Worm (Caenorhabditis elegans) whole organism, L4 larva: ENCODE results near the gene swp-1.

Experiments
- D1046.2 ChIP-seq: fragments of 200-800 bp; sonication (Bioruptor generic); IDR thresholded peaks from 2 replicates; pipeline ENCODE4 v1.3.6; 2022; ENCODE audit warnings: missing genetic modification characterization, missing compliant biosample characterization
- F49E8.2 ChIP-seq: sonication (generic microtip); optimal IDR thresholded peaks from 2 replicates; lab custom pipeline; 2016; ENCODE audit warnings: missing compliant biosample characterization, mild to moderate bottlenecking, missing genetic modification characterization, borderline replicate concordance
- T20F7.1 ChIP-seq: fragments of 200-800 bp; sonication (Bioruptor generic); optimal IDR thresholded peaks from 2 replicates; lab custom pipeline; 2018; ENCODE audit warnings: mild to moderate bottlenecking, missing genetic modification characterization, missing compliant biosample characterization
- T26A8.4 ChIP-seq: fragments of 200-800 bp; sonication (Bioruptor generic); IDR thresholded peaks from 2 replicates; pipeline ENCODE4 v1.3.6; 2022; ENCODE audit warnings: missing genetic modification characterization, missing compliant biosample characterization
- Y105C5A.15 ChIP-seq: fragments of 200-800 bp; sonication (Bioruptor generic); IDR thresholded peaks from 2 replicates; pipeline ENCODE4 v1.3.6; 2022; ENCODE audit warnings: missing genetic modification characterization, missing compliant biosample characterization
- Y75B8A.6 ChIP-seq: fragments of 200-800 bp; sonication (Bioruptor generic); IDR thresholded peaks from 2 replicates; pipeline ENCODE4 v1.3.6; 2022; ENCODE audit warnings: missing genetic modification reagents, missing genetic modification characterization, missing compliant biosample characterization
- ZK337.2 ChIP-seq: fragments of 200-800 bp; sonication (Bioruptor generic); IDR thresholded peaks from 2 replicates; pipeline ENCODE4 v1.3.6; 2022; ENCODE audit warnings: missing genetic modification reagents, missing genetic modification characterization, missing compliant biosample characterization
- ZK546.5 ChIP-seq, 2 experiments: sonication (generic microtip); optimal IDR thresholded peaks; 2 replicates each; lab custom pipeline; 2017; ENCODE audit warnings: missing biosample characterization in 2 of 2, missing genetic modification characterization in 2 of 2
- aha-1 ChIP-seq: fragments of 150-350 bp; peaks from one replicate; lab custom pipeline; 2014; ENCODE audit warnings: missing biosample characterization, missing genetic modification characterization
- arid-1 ChIP-seq: fragments of 200-800 bp; sonication (Bioruptor generic); conservative IDR thresholded peaks from 2 replicates; pipeline ENCODE4 v1.3.6; 2022; ENCODE audit warnings: missing genetic modification reagents, missing genetic modification characterization, missing compliant biosample characterization
- ceh-20 ChIP-seq: fragments of 200-800 bp; sonication (Bioruptor generic); IDR thresholded peaks from 2 replicates; pipeline ENCODE4 v1.3.6; 2022; ENCODE audit warnings: missing genetic modification reagents, missing genetic modification characterization, missing compliant biosample characterization
- ces-1 ChIP-seq: fragments of 150-350 bp; sonication (generic microtip); optimal IDR thresholded peaks from 4 replicates; lab custom pipeline; 2014; ENCODE audit warnings: missing biosample characterization, missing genetic modification reagents, missing genetic modification characterization
- ctbp-1 ChIP-seq: fragments of 200-800 bp; sonication (Bioruptor generic); IDR thresholded peaks from 2 replicates; pipeline ENCODE4 v1.3.6; 2022; ENCODE audit warnings: missing genetic modification reagents, missing genetic modification characterization, missing compliant biosample characterization
- dmd-8 ChIP-seq: fragments of 200-800 bp; sonication (Bioruptor generic); IDR thresholded peaks from 2 replicates; pipeline ENCODE4 v1.3.6; 2022; ENCODE audit warnings: missing genetic modification characterization, missing compliant biosample characterization
- dve-1 ChIP-seq: sonication (generic microtip); optimal IDR thresholded peaks from 2 replicates; lab custom pipeline; 2017; ENCODE audit warnings: antibody characterized with exemption, mild to moderate bottlenecking, missing genetic modification characterization, missing compliant biosample characterization; ENCODE audit not compliant: insufficient read depth
- hlh-30 ChIP-seq: sonication (generic microtip); optimal IDR thresholded peaks from 2 replicates; lab custom pipeline; 2017; ENCODE audit warnings: antibody characterized with exemption, mild to moderate bottlenecking, missing genetic modification characterization, missing compliant biosample characterization; ENCODE audit not compliant: insufficient read depth
- lim-7 ChIP-seq: fragments of 200-800 bp; sonication (Bioruptor generic); IDR thresholded peaks from 2 replicates; pipeline ENCODE4 v1.3.6; 2022; ENCODE audit warnings: missing genetic modification characterization, missing compliant biosample characterization
- lin-38 ChIP-seq: fragments of 200-800 bp; sonication (Bioruptor generic); IDR thresholded peaks from 2 replicates; pipeline ENCODE4 v1.3.6; 2022; ENCODE audit warnings: missing genetic modification reagents, missing genetic modification characterization, missing compliant biosample characterization
- mxl-3 ChIP-seq: fragments of 200-800 bp; sonication (Bioruptor generic); optimal IDR thresholded peaks from 2 replicates; lab custom pipeline; 2018; ENCODE audit warnings: mild to moderate bottlenecking, missing genetic modification characterization, missing compliant biosample characterization
- nhr-10 ChIP-seq: fragments of 150-350 bp; optimal IDR thresholded peaks from 2 replicates; lab custom pipeline; 2014; ENCODE audit warnings: missing biosample characterization, missing genetic modification characterization
- nhr-28 ChIP-seq: fragments of 150-350 bp; optimal IDR thresholded peaks from 2 replicates; lab custom pipeline; 2014; ENCODE audit warnings: missing biosample characterization, missing genetic modification characterization
- nhr-41 ChIP-seq: fragments of 200-800 bp; sonication (Bioruptor generic); IDR thresholded peaks from 2 replicates; pipeline ENCODE4 v1.3.6; 2022; ENCODE audit warnings: missing genetic modification reagents, missing genetic modification characterization, missing compliant biosample characterization
- nhr-6 ChIP-seq: fragments of 150-350 bp; optimal IDR thresholded peaks from 2 replicates; lab custom pipeline; 2014; ENCODE audit warnings: missing biosample characterization, missing genetic modification characterization
- pha-4 ChIP-seq, 2 experiments: fragments of 150-350 bp in 1 of 2; fragments of 200-800 bp in 1 of 2; sonication (Bioruptor generic) in 1 of 2; IDR thresholded peaks in 1 of 2; optimal IDR thresholded peaks in 1 of 2; 2 replicates each; pipeline versions ENCODE4 v1.3.6 to Lab custom; 2014 to 2022; ENCODE audit warnings: missing genetic modification characterization in 2 of 2, missing genetic modification reagents in 2 of 2, missing biosample characterization in 1 of 2, missing compliant biosample characterization in 1 of 2
- php-3 ChIP-seq: fragments of 200-800 bp; sonication (Bioruptor generic); IDR thresholded peaks from 2 replicates; pipeline ENCODE4 v1.3.6; 2022; ENCODE audit warnings: missing genetic modification reagents, missing genetic modification characterization, missing compliant biosample characterization
- rbr-2 ChIP-seq: sonication (generic microtip); optimal IDR thresholded peaks from 2 replicates; lab custom pipeline; 2016; ENCODE audit warnings: missing genotype, missing genetic modification characterization, missing compliant biosample characterization
- sdz-12 ChIP-seq: fragments of 200-800 bp; sonication (Bioruptor generic); optimal IDR thresholded peaks from 2 replicates; lab custom pipeline; 2018; ENCODE audit warnings: mild to moderate bottlenecking, missing genetic modification characterization, missing compliant biosample characterization
- set-16 ChIP-seq: fragments of 200-800 bp; sonication (Bioruptor generic); IDR thresholded peaks from 2 replicates; pipeline ENCODE4 v1.3.6; 2022; ENCODE audit warnings: missing genetic modification reagents, missing genetic modification characterization, missing compliant biosample characterization
- skn-1 ChIP-seq: fragments of 150-350 bp; optimal IDR thresholded peaks from 2 replicates; lab custom pipeline; 2014; ENCODE audit warnings: missing biosample characterization, missing genetic modification characterization
- spr-1 ChIP-seq: sonication (generic microtip); optimal IDR thresholded peaks from 2 replicates; lab custom pipeline; 2016; ENCODE audit warnings: mild to moderate bottlenecking, missing genetic modification characterization, missing compliant biosample characterization
- spr-3 ChIP-seq: fragments of 200-800 bp; sonication (Bioruptor generic); optimal IDR thresholded peaks from 2 replicates; lab custom pipeline; 2018; ENCODE audit warnings: mild to moderate bottlenecking, missing genetic modification characterization, missing compliant biosample characterization
- tag-97 ChIP-seq: fragments of 200-800 bp; sonication (Bioruptor generic); IDR thresholded peaks from 2 replicates; pipeline ENCODE4 v1.3.6; 2022; ENCODE audit warnings: missing genetic modification characterization, missing compliant biosample characterization
- unc-130 ChIP-seq: sonication (generic microtip); optimal IDR thresholded peaks from 2 replicates; lab custom pipeline; 2016; ENCODE audit warnings: missing genetic modification reagents, missing genetic modification characterization, missing compliant biosample characterization
- unc-39 ChIP-seq: sonication (generic microtip); optimal IDR thresholded peaks from 2 replicates; lab custom pipeline; 2017; ENCODE audit warnings: missing biosample characterization, missing genetic modification characterization
- unc-62 ChIP-seq, 3 experiments: fragments of 150-350 bp in 1 of 3; sonication (generic microtip); optimal IDR thresholded peaks in 2 of 3; peaks in 1 of 3; 1 replicate in 1 of 3; 2 replicates in 2 of 3; lab custom pipeline; 2014 to 2017; ENCODE audit warnings: missing biosample characterization in 3 of 3, missing genetic modification characterization in 3 of 3, missing genetic modification reagents in 3 of 3, missing genotype in 1 of 3
- ztf-11 ChIP-seq: fragments of 150-350 bp; optimal IDR thresholded peaks from 2 replicates; lab custom pipeline; 2014; ENCODE audit warnings: missing biosample characterization, missing genetic modification characterization

Gene swp-1

ce11 chrIII:5714230-5714983 lies 9.1 kb upstream of the swp-1 start, which contains the start of gene arf-1:
Gene arf-1, plus strand, starts transcription at chrIII:5714886.
- TF ChIP-seq mxl-3 (GFP tag; lab: Kevin White, UChicago) (no peak), unc-62 (GFP tag; optimal IDR thresholded peaks at IDR 0.05 in 1 of 2; lab: Kevin White, UChicago) (peak in 1 of 2 experiments; percentile 21), unc-62 (tag; optimal IDR thresholded peaks at IDR 0.05; lab: Kevin White, UChicago) (no peak), ces-1 (GFP tag; lab: Kevin White, UChicago) (no peak), skn-1 (tag; lab: Kevin White, UChicago) (no peak), T20F7.1 (GFP tag; lab: Kevin White, UChicago) (no peak), arid-1 (no peak), F49E8.2 (no peak), unc-130 (GFP tag; lab: Kevin White, UChicago) (no peak), dve-1 (tag; lab: Kevin White, UChicago) (peak; percentile 21), ceh-20 (GFP tag; lab: Robert Waterston, UW) (no peak), ZK337.2 (GFP tag; lab: Robert Waterston, UW) (no peak), Y105C5A.15 (GFP tag; lab: Robert Waterston, UW) (no peak), Y75B8A.6 (0 out of 2 replicates have a peak, but pooled peaks have one; percentile 8), hlh-30 (tag; lab: Kevin White, UChicago) (peak; percentile 51), php-3 (GFP tag; lab: Robert Waterston, UW) (peak; percentile 76), ctbp-1 (GFP tag; lab: Robert Waterston, UW) (no peak), lin-38 (peak; percentile 23; the same call in 1 of the 2 replicates), aha-1 (tag; lab: Kevin White, UChicago) (peak; percentile 65)

- TF ChIP-seq ZK337.2 (GFP tag; lab: Robert Waterston, UW) (no peak), pha-4 (GFP tag; IDR thresholded peaks at IDR 0.05; lab: Robert Waterston, UW) (no peak), pha-4 (tag; optimal IDR thresholded peaks at IDR 0.05; lab: Kevin White, UChicago) (no peak), unc-39 (no peak), set-16 (GFP tag; lab: Robert Waterston, UW) (peak; percentile 65), unc-130 (GFP tag; lab: Kevin White, UChicago) (no peak), nhr-28 (tag; lab: Kevin White, UChicago) (no peak), T26A8.4 (GFP tag; lab: Robert Waterston, UW) (no peak), unc-62 (GFP tag; optimal IDR thresholded peaks at IDR 0.05 in 1 of 2; lab: Kevin White, UChicago) (peak in 1 of 2 experiments; percentile 32), unc-62 (tag; optimal IDR thresholded peaks at IDR 0.05; lab: Kevin White, UChicago) (no peak), nhr-41 (GFP tag; lab: Robert Waterston, UW) (no peak), spr-3 (GFP tag; lab: Kevin White, UChicago) (no peak), aha-1 (tag; lab: Kevin White, UChicago) (peak; percentile 93), spr-1 (no peak), F49E8.2 (no peak), nhr-10 (tag; lab: Kevin White, UChicago) (no peak), hlh-30 (tag; lab: Kevin White, UChicago) (no peak), ztf-11 (tag; lab: Kevin White, UChicago) (no peak), rbr-2 (tag; lab: Kevin White, UChicago) (no peak), nhr-6 (tag; lab: Kevin White, UChicago) (no peak), dmd-8 (GFP tag; lab: Robert Waterston, UW) (no peak), sdz-12 (GFP tag; lab: Kevin White, UChicago) (no peak), tag-97 (GFP tag; lab: Robert Waterston, UW) (no peak), ZK546.5 (tag; optimal IDR thresholded peaks at IDR 0.05; lab: Kevin White, UChicago) (no peak), D1046.2 (GFP tag; lab: Robert Waterston, UW) (0 out of 2 replicates have a peak, but pooled peaks have one; percentile 25), lim-7 (GFP tag; lab: Robert Waterston, UW) (no peak), arid-1 (no peak)
These were observed 6.7 kb upstream of the swp-1 start for ce11 chrIII:5711881-5712643.
